Fruit fly (Drosophila melanogaster): ENCODE measurements around the gene Mipp1.
A peak's percentile ranks its signal among the peaks of the same experiment; 100 is the strongest.

The Mipp1 gene

dm6 chr3L:16612152-16612551 is 39.0 kb upstream of the Mipp1 start, which contains the start of gene CG4101 (continued):
- peak; percentile 89 for TF ChIP-seq unc-4 (GFP tag; IDR thresholded peaks at IDR 0.05; ENCODE audit: partially characterized antibody)
- peak; percentile 52 for TF ChIP-seq jing (GFP tag; optimal IDR thresholded peaks at IDR 0.05)
- TF ChIP-seq gfzf (GFP tag; optimal IDR thresholded peaks at IDR 0.05) = peak; percentile 72
- peak; percentile 55 for TF ChIP-seq CG1647 (GFP tag; optimal IDR thresholded peaks at IDR 0.05)
- peak; percentile 60; the same call in 1 of the 2 replicates for TF ChIP-seq sens-2 (GFP tag; IDR thresholded peaks at IDR 0.05)
- peak; percentile 59; the same call in 1 of the 3 replicates for TF ChIP-seq CG11695 (GFP tag; IDR thresholded peaks at IDR 0.05)
- peak; percentile 72 for TF ChIP-seq CG12744 (GFP tag; optimal IDR thresholded peaks at IDR 0.05)
- TF ChIP-seq D (optimal IDR thresholded peaks at IDR 0.05) = no peak
- TF ChIP-seq D (GFP tag; optimal IDR thresholded peaks at IDR 0.05) = peak; percentile 39
- no peak for TF ChIP-seq CG10274 (GFP tag; optimal IDR thresholded peaks at IDR 0.05)
- TF ChIP-seq twi (tag; optimal IDR thresholded peaks at IDR 0.05) = peak; percentile 67
- peak; percentile 85 for TF ChIP-seq CoRest (tag; optimal IDR thresholded peaks at IDR 0.05)
- peak; percentile 54 for TF ChIP-seq D19A (tag; optimal IDR thresholded peaks at IDR 0.05)
- peak; percentile 85 for TF ChIP-seq Xrp1 (GFP tag; IDR thresholded peaks at IDR 0.05)
- TF ChIP-seq CG12104 (GFP tag; optimal IDR thresholded peaks at IDR 0.05) = peak; percentile 74
- TF ChIP-seq CG3995 (GFP tag; optimal IDR thresholded peaks at IDR 0.05) = peak; percentile 53
- peak; percentile 77 for TF ChIP-seq CG6272 (GFP tag; IDR thresholded peaks at IDR 0.05)
- TF ChIP-seq CG7839 (tag; optimal IDR thresholded peaks at IDR 0.05) = peak; percentile 79
- TF ChIP-seq Hr39 (optimal IDR thresholded peaks at IDR 0.05) = no peak
- TF ChIP-seq CG30403 (GFP tag; optimal IDR thresholded peaks at IDR 0.05) = peak; percentile 91
- peak; percentile 81 for TF ChIP-seq sna (GFP tag; IDR thresholded peaks at IDR 0.05; ENCODE audit: partially characterized antibody)
- TF ChIP-seq CG42726 (GFP tag; IDR thresholded peaks at IDR 0.05; ENCODE audit: partially characterized antibody) = peak; percentile 45; the same call in 1 of the 2 replicates
- TF ChIP-seq ham (GFP tag; IDR thresholded peaks at IDR 0.05) = peak; percentile 39; the same call in 1 of the 2 replicates
- peak; percentile 51 for TF ChIP-seq Asciz (GFP tag; optimal IDR thresholded peaks at IDR 0.05)
- TF ChIP-seq HLHmδ (GFP tag; optimal IDR thresholded peaks at IDR 0.05) = no peak
- TF ChIP-seq CG10979 (tag; optimal IDR thresholded peaks at IDR 0.05) = peak; percentile 66
- TF ChIP-seq CG31224 (GFP tag; IDR thresholded peaks at IDR 0.05) = peak; percentile 68
- peak; percentile 82 for TF ChIP-seq CG15269 (tag; optimal IDR thresholded peaks at IDR 0.05)
- peak; percentile 39 for TF ChIP-seq Nf-YB (GFP tag; optimal IDR thresholded peaks at IDR 0.05)
- peak; percentile 35 for TF ChIP-seq Hey (tag; optimal IDR thresholded peaks at IDR 0.05)
- TF ChIP-seq ac (GFP tag; optimal IDR thresholded peaks at IDR 0.05) = no peak
- TF ChIP-seq crc (GFP tag; optimal IDR thresholded peaks at IDR 0.05) = peak; percentile 49
- peak; percentile 70 for TF ChIP-seq CG18262 (tag; optimal IDR thresholded peaks at IDR 0.05)
- no peak for TF ChIP-seq CG30431 (GFP tag; optimal IDR thresholded peaks at IDR 0.05)
- peak; percentile 72 for TF ChIP-seq Max (GFP tag; optimal IDR thresholded peaks at IDR 0.05)
- TF ChIP-seq CG17186 (GFP tag; optimal IDR thresholded peaks at IDR 0.05) = no peak
- TF ChIP-seq ssp (GFP tag; IDR thresholded peaks at IDR 0.05) = peak; percentile 57
- peak; percentile 71 for TF ChIP-seq dmrt11E (tag; optimal IDR thresholded peaks at IDR 0.05)
- no peak for TF ChIP-seq fd64A (GFP tag; optimal IDR thresholded peaks at IDR 0.05)
- peak; percentile 92 for TF ChIP-seq CG2120 (GFP tag; optimal IDR thresholded peaks at IDR 0.05)
- peak; percentile 98 for TF ChIP-seq sens (GFP tag)
- peak; percentile 83 for TF ChIP-seq gro (GFP tag; optimal IDR thresholded peaks at IDR 0.05)
- TF ChIP-seq CG15011 (GFP tag; optimal IDR thresholded peaks at IDR 0.05) = peak; percentile 54
- TF ChIP-seq grau (tag; optimal IDR thresholded peaks at IDR 0.05) = peak; percentile 83
- TF ChIP-seq NC2α (GFP tag; optimal IDR thresholded peaks at IDR 0.05) = peak; percentile 24
- peak; percentile 93 for TF ChIP-seq Dll (GFP tag; IDR thresholded peaks at IDR 0.05; ENCODE audit: partially characterized antibody)
- no peak for TF ChIP-seq CG1832 (GFP tag; optimal IDR thresholded peaks at IDR 0.05)
- peak; percentile 76 for TF ChIP-seq tin (GFP tag; optimal IDR thresholded peaks at IDR 0.05)
- peak; percentile 37 for TF ChIP-seq CG9437 (GFP tag; optimal IDR thresholded peaks at IDR 0.05)
- TF ChIP-seq p53 (GFP tag; optimal IDR thresholded peaks at IDR 0.05) = peak; percentile 0
- peak; percentile 75 for TF ChIP-seq Ssrp (tag; optimal IDR thresholded peaks at IDR 0.05)
